Fruit fly (Drosophila melanogaster): ENCODE measurements around the gene CG42846.
A peak's percentile ranks its signal among the peaks of the same experiment; 100 is the strongest.

The CG42846 gene

dm6 chr3L:199754-200596, 31.4 kb downstream of the CG42846 start, which contains the start of the genes rno and mri (continued):
- TF ChIP-seq Gsc (GFP tag; IDR thresholded peaks at IDR 0.05): no peak
- peak; percentile 15 for TF ChIP-seq Bteb2 (GFP tag; optimal IDR thresholded peaks at IDR 0.05)
- TF ChIP-seq CG16779 (GFP tag; IDR thresholded peaks at IDR 0.05): 0 out of 2 replicates have a peak, but pooled peaks have one; percentile 21
- peak; percentile 59 for TF ChIP-seq lbe (GFP tag; optimal IDR thresholded peaks at IDR 0.05)
- TF ChIP-seq GATAe (GFP tag; conservative IDR thresholded peaks at IDR 0.05): no peak
- peak; percentile 63; the same call in 1 of the 2 replicates for TF ChIP-seq CG11085 (GFP tag; IDR thresholded peaks at IDR 0.05)
- no peak for TF ChIP-seq CG12071 (GFP tag; optimal IDR thresholded peaks at IDR 0.05)
- TF ChIP-seq mam (GFP tag; optimal IDR thresholded peaks at IDR 0.05): peak; percentile 32
- TF ChIP-seq Abd-B (GFP tag; optimal IDR thresholded peaks at IDR 0.05): peak; percentile 65
- TF ChIP-seq klu (GFP tag; IDR thresholded peaks at IDR 0.05): peak; percentile 62; the same call in 1 of the 2 replicates
- TF ChIP-seq CG18476 (GFP tag; optimal IDR thresholded peaks at IDR 0.05): no peak
- TF ChIP-seq D (optimal IDR thresholded peaks at IDR 0.05): no peak
- peak; percentile 41 for TF ChIP-seq D (GFP tag; optimal IDR thresholded peaks at IDR 0.05)
- TF ChIP-seq sima (GFP tag; optimal IDR thresholded peaks at IDR 0.05): no peak
- TF ChIP-seq h (optimal IDR thresholded peaks at IDR 0.05): no peak
- peak; percentile 81 for TF ChIP-seq Ptx1 (GFP tag; IDR thresholded peaks at IDR 0.05)
- TF ChIP-seq mld (GFP tag; IDR thresholded peaks at IDR 0.05; ENCODE audit: partially characterized antibody): peak; percentile 80
- no peak for TF ChIP-seq NC2α (GFP tag; optimal IDR thresholded peaks at IDR 0.05)
- peak; percentile 86 for TF ChIP-seq CG7963 (GFP tag; IDR thresholded peaks at IDR 0.05; ENCODE audit: partially characterized antibody)
- TF ChIP-seq Dfd (GFP tag; optimal IDR thresholded peaks at IDR 0.05): no peak
- TF ChIP-seq Atf3 (GFP tag; optimal IDR thresholded peaks at IDR 0.05): peak; percentile 33
- TF ChIP-seq CG18764 (GFP tag; optimal IDR thresholded peaks at IDR 0.05): peak; percentile 50
- TF ChIP-seq wek (GFP tag; optimal IDR thresholded peaks at IDR 0.05): no peak
- TF ChIP-seq ssp (GFP tag; IDR thresholded peaks at IDR 0.05): peak; percentile 53
- TF ChIP-seq CG11456 (GFP tag; IDR thresholded peaks at IDR 0.05): peak; percentile 79
- TF ChIP-seq Xbp1 (GFP tag; optimal IDR thresholded peaks at IDR 0.05): peak; percentile 66
- TF ChIP-seq CG10979 (tag; optimal IDR thresholded peaks at IDR 0.05): peak; percentile 67
- peak; percentile 68 for TF ChIP-seq CG1233 (GFP tag; optimal IDR thresholded peaks at IDR 0.05)
- no peak for TF ChIP-seq CG17186 (GFP tag; optimal IDR thresholded peaks at IDR 0.05)
- TF ChIP-seq CG12942 (GFP tag; optimal IDR thresholded peaks at IDR 0.05): peak; percentile 63
- no peak for TF ChIP-seq mirr (GFP tag; optimal IDR thresholded peaks at IDR 0.05)
- peak; percentile 95 for TF ChIP-seq Bgb (GFP tag; IDR thresholded peaks at IDR 0.05; ENCODE audit: partially characterized antibody)
- TF ChIP-seq CG12744 (GFP tag; optimal IDR thresholded peaks at IDR 0.05): no peak
- no peak for TF ChIP-seq ro (GFP tag; IDR thresholded peaks at IDR 0.05)
- TF ChIP-seq lilli (GFP tag; optimal IDR thresholded peaks at IDR 0.05): peak; percentile 31
- TF ChIP-seq tin (GFP tag; optimal IDR thresholded peaks at IDR 0.05): peak; percentile 58
- TF ChIP-seq BEAF-32 (GFP tag; optimal IDR thresholded peaks at IDR 0.05): peak; percentile 89
- TF ChIP-seq CG17912 (GFP tag; optimal IDR thresholded peaks at IDR 0.05): no peak
- peak; percentile 51 for TF ChIP-seq CG13123 (GFP tag; optimal IDR thresholded peaks at IDR 0.05)
- peak; percentile 87 for TF ChIP-seq CG13775 (GFP tag; optimal IDR thresholded peaks at IDR 0.05)
- no peak for TF ChIP-seq CG13624 (GFP tag; optimal IDR thresholded peaks at IDR 0.05)
- TF ChIP-seq HmgD (GFP tag; optimal IDR thresholded peaks at IDR 0.05): no peak
- TF ChIP-seq CG30431 (GFP tag; optimal IDR thresholded peaks at IDR 0.05): peak; percentile 45
- no peak for TF ChIP-seq en (GFP tag; optimal IDR thresholded peaks at IDR 0.05)
- TF ChIP-seq dati (GFP tag; IDR thresholded peaks at IDR 0.05): peak; percentile 46; the same call in 1 of the 2 replicates
- TF ChIP-seq odd (GFP tag; optimal IDR thresholded peaks at IDR 0.05): peak; percentile 21
- peak; percentile 68 for TF ChIP-seq CG2678 (tag; optimal IDR thresholded peaks at IDR 0.05)
- TF ChIP-seq CG6854 (GFP tag; optimal IDR thresholded peaks at IDR 0.05): no peak
- no peak for TF ChIP-seq Sry-β (GFP tag; optimal IDR thresholded peaks at IDR 0.05)
- peak; percentile 82 for TF ChIP-seq CG2129 (GFP tag; IDR thresholded peaks at IDR 0.05; ENCODE audit: partially characterized antibody)

All from whole organism, embryonic.